Worm (Caenorhabditis elegans) whole organism, dauer: ENCODE data around the gene ugt-59.

Experiments used
- unc-62 ChIP-seq: sonication (generic microtip); optimal IDR thresholded peaks from 2 replicates; lab custom pipeline; 2017; ENCODE audit warnings: missing biosample characterization, missing genetic modification reagents, missing genetic modification characterization

The ugt-59 gene

DNA sequence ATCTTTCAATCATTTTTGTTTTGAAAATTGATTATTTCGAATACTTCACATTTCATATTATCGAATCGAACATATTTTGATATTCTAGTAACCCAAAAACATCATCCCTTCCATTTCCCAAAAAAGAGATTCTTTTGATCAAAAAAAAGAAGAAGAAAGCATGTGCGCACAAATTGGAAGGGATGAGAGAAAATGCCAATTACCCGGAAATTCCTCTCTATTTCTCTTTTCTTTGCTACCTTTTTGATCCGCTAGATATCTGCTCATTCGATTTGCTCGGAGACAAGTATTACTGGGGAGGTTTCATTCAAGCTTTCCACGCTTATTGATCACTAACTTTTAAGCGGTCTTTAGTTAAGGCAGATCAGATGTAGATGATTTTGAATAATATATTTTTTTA, 36.4 kb downstream of the ugt-59 start:
- TF ChIP-seq unc-62, result no peak

DNA sequence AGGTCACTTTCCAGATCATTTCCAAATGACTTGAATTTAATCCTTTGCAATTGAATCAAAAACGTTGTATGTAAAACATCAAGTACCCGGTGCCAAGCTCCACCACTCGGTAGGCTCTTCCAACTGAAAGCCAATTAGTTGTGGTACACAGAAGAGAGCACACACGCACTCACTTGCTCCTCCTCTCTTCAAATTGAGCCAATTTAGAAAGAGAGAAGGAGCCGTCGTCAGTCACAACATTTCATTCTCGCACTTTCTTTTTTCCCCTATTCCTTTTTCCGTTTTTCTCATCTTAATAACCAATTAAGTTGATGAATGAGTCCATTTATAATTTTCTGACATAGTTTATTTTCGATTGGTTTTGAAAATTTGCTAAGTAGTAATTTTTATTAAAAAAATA, 37.8 kb downstream of the ugt-59 start:
- no peak for TF ChIP-seq unc-62

DNA sequence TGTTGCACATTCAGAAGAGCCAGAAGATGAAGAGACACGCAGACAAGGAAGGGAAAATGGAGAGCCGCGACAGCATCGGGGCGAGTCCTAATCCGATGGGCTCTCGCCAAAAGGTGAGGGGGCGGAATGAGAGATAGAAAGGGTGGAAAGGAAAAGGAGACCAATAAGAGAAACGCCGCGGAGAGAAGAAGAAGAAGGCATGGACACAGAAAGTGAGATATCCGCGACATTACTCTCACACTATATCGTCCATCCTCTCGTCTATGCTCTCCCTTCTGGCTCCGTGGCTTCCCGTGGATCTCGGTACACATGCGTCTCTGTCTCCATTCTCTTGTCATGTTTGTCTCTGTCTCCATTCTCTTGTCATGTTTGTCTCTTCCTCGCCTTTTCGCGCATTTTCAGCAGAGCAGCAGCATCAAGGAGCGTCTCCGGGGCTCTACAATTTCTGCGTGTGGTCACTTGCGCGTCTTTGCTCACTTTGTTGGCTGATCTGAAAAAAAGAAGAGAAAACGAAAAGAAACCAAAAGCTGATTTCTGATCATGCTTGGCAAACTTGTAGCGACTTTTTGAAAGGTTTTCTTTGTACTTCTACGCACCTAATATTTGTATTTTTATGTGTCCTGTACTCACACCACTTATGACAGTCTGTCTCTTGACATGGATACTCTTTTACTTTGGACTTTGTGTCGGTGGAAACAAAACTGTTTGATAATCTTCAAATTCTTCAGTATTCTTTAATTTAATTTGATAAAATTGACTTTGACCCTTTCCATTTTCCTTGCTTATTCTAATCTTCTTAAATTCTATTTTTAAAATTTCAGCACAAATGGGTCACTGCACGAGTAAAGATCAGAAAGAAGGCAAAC, 43.0 kb downstream of the ugt-59 start, which contains the start of gene gpa-7:
gpa-7 (plus strand) TSS at position 816 of the 866 bp plus-strand sequence.
- TF ChIP-seq unc-62, result no peak

DNA sequence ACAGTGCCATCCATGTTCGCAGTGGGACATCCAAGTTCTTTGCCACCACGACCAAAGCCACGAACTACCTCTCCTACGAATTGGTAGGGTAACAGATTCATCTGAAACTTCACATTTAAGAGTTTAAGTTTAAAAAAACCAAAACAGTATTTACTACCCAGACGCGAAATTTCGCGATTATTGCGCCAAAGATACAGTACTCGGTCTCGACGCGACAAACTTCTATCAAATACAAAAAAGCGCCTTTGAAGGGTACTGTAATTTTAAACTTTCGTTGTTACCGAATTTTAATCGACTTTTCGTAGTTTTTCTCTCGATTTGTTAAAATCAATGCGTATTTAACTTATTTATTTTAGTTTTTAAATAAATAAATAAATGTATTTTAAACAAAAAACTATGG, 48.9 kb downstream of the ugt-59 start, which contains the start of gene rfk-1:
rfk-1 (minus strand) TSS at position 101 of the 400 bp plus-strand sequence.
- no peak for TF ChIP-seq unc-62
